Worm (Caenorhabditis elegans): ENCODE data around the gene F52D2.12.
"Not testable (repeated sequence)": the region's sequence is repeated elsewhere in the genome, so short reads cannot be mapped to it uniquely, and the experiment has no call there.

The F52D2.12 gene

DNA sequence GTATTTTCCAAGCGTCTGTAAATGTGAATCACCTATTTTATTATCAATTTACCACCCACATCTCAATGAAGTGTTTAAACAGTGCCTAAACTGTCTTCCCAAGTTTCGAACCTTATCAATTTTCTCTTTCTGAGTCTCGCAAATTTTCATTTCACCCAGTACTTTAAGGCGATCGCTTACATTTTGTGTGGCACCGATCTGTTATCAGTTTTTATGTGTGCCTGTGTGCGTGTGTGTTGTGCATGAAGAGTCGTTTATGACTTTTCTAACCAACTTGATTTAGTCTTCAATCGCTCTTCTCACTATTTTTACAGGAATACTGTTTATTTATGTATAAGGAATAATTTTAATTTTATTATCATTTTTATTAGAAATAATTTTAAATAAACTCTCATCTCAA lies 47.6 kb downstream of the F52D2.12 start:
- peak; percentile 8 for TF ChIP-seq pqm-1 (tag; optimal IDR thresholded peaks at IDR 0.05)
- TF ChIP-seq elt-2 (tag; optimal IDR thresholded peaks at IDR 0.05) = peak; percentile 72

DNA sequence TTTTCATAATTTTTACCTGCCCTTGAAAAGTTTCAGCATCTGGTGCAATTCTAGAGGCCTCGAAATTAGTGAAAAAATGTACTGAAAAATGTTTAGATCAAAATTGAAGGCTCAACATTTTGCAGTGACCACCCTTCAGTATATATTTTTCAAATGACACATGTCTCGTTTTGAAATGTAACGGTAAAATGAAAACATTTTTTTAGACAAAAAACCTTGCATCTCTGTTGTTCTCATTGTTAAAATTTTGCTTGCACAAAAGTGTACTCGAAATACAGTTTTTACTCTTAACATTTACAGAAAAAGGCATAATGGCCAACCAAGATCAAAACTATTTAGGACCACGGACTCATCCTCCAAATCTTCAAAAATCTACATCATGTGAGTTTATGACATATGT lies 48.5 kb downstream of the F52D2.12 start, which contains the start of gene Y102A11A.2:
Gene Y102A11A.2 (plus strand): TSS at position 301 of the 400 bp plus-strand sequence.
- not testable (repeated sequence) for TF ChIP-seq mml-1, fos-1, daf-12 (tag; optimal IDR thresholded peaks at IDR 0.05)
